Fruit fly (Drosophila melanogaster) whole organism, embryonic: ENCODE results near the gene CG14720.
A peak's percentile ranks its signal among the peaks of the same experiment; 100 is the strongest.

Experiments used
- Bgb ChIP-seq: fragments of 200-800 bp; sonication (Bioruptor generic); IDR thresholded peaks from 2 replicates; pipeline ENCODE4 v1.3.6; 2022; ENCODE audit warnings: missing biosample characterization, missing genetic modification characterization; ENCODE audit not compliant: partially characterized antibody
- CG10147 ChIP-seq: fragments of 200-800 bp; sonication (Bioruptor generic); optimal IDR thresholded peaks from 2 replicates; lab custom pipeline; 2019; ENCODE audit warnings: missing biosample characterization, mild to moderate bottlenecking, missing genetic modification characterization, moderate library complexity
- CG10209 ChIP-seq: fragments of 200-800 bp; sonication (Bioruptor generic); optimal IDR thresholded peaks from 3 replicates; lab custom pipeline; 2017; ENCODE audit warnings: missing biosample characterization, mild to moderate bottlenecking, missing genetic modification characterization, missing genetic modification reagents
- CG11093 ChIP-seq: fragments of 200-800 bp; sonication (Bioruptor generic); IDR thresholded peaks from 3 replicates; pipeline ENCODE4 v1.3.6; 2022; ENCODE audit warnings: missing biosample characterization, missing genetic modification characterization
- CG13424 ChIP-seq: fragments of 200-800 bp; sonication (Bioruptor generic); optimal IDR thresholded peaks from 2 replicates; lab custom pipeline; 2019; ENCODE audit warnings: missing biosample characterization, mild to moderate bottlenecking, missing genetic modification characterization, moderate library complexity
- CG14965 ChIP-seq: fragments of 200-800 bp; sonication (Bioruptor generic); optimal IDR thresholded peaks from 2 replicates; lab custom pipeline; 2016; ENCODE audit warnings: missing biosample characterization, missing genetic modification characterization, borderline replicate concordance
- CG1529 ChIP-seq: fragments of 200-800 bp; sonication (Bioruptor generic); optimal IDR thresholded peaks from 3 replicates; lab custom pipeline; 2018; ENCODE audit warnings: missing biosample characterization, missing genetic modification characterization
- CG18764 ChIP-seq: fragments of 200-800 bp; sonication (Bioruptor generic); optimal IDR thresholded peaks from 3 replicates; lab custom pipeline; 2016; ENCODE audit warnings: missing biosample characterization, missing genetic modification characterization
- CG2116 ChIP-seq: fragments of 200-800 bp; sonication (Bioruptor generic); optimal IDR thresholded peaks from 3 replicates; lab custom pipeline; 2018; ENCODE audit warnings: missing biosample characterization, mild to moderate bottlenecking, missing genetic modification characterization
- CG31224 ChIP-seq: fragments of 200-800 bp; sonication (Bioruptor generic); IDR thresholded peaks from 2 replicates; pipeline ENCODE4 v1.3.6; 2022; ENCODE audit warnings: missing biosample characterization, missing genetic modification characterization
- CG5245 ChIP-seq: fragments of 200-800 bp; sonication (Bioruptor generic); optimal IDR thresholded peaks from 3 replicates; lab custom pipeline; 2016; ENCODE audit warnings: missing biosample characterization, missing genetic modification characterization
- CG8359 ChIP-seq: fragments of 200-800 bp; sonication (Bioruptor generic); optimal IDR thresholded peaks from 2 replicates; lab custom pipeline; 2017; ENCODE audit warnings: missing biosample characterization, mild to moderate bottlenecking, missing genetic modification characterization, borderline replicate concordance
- CG8388 ChIP-seq: fragments of 200-800 bp; sonication (Bioruptor generic); optimal IDR thresholded peaks from 2 replicates; lab custom pipeline; 2019; ENCODE audit warnings: missing biosample characterization, mild to moderate bottlenecking, missing genetic modification characterization, moderate library complexity
- CG9727 ChIP-seq: fragments of 200-800 bp; sonication (Bioruptor generic); optimal IDR thresholded peaks from 3 replicates; lab custom pipeline; 2017; ENCODE audit warnings: missing biosample characterization, mild to moderate bottlenecking, missing genetic modification characterization
- CG9797 ChIP-seq: fragments of 200-800 bp; sonication (Bioruptor generic); optimal IDR thresholded peaks from 3 replicates; lab custom pipeline; 2018; ENCODE audit warnings: missing biosample characterization, mild to moderate bottlenecking, missing genetic modification characterization
- Dad ChIP-seq: fragments of 200-800 bp; sonication (Bioruptor generic); optimal IDR thresholded peaks from 3 replicates; lab custom pipeline; 2016; ENCODE audit warnings: missing biosample characterization, missing genetic modification characterization
- Ets97D ChIP-seq: fragments of 200-800 bp; sonication (Bioruptor generic); optimal IDR thresholded peaks from 3 replicates; lab custom pipeline; 2016; ENCODE audit warnings: missing biosample characterization, missing genetic modification characterization
- Gug ChIP-seq: fragments of 200-800 bp; sonication (Bioruptor generic); IDR thresholded peaks from 4 replicates; pipeline ENCODE4 v1.3.6; 2022; ENCODE audit warnings: missing biosample characterization, missing genetic modification characterization
- HLHmδ ChIP-seq: fragments of 200-800 bp; sonication (Bioruptor generic); optimal IDR thresholded peaks from 2 replicates; lab custom pipeline; 2018; ENCODE audit warnings: missing biosample characterization, mild to moderate bottlenecking, missing genetic modification characterization, moderate library complexity
- HmgZ ChIP-seq: fragments of 200-800 bp; sonication (Bioruptor generic); optimal IDR thresholded peaks from 2 replicates; lab custom pipeline; 2018; ENCODE audit warnings: missing biosample characterization, mild to moderate bottlenecking, missing genetic modification characterization
- Lhr ChIP-seq: fragments of 200-800 bp; sonication (Bioruptor generic); optimal IDR thresholded peaks from 3 replicates; lab custom pipeline; 2017; ENCODE audit warnings: mild to moderate bottlenecking, missing biosample characterization, missing genetic modification reagents, missing genetic modification characterization
- Nf-YC ChIP-seq: fragments of 200-800 bp; optimal IDR thresholded peaks from 3 replicates; lab custom pipeline; 2019; ENCODE audit warnings: missing biosample characterization, mild to moderate bottlenecking, missing genetic modification characterization, moderate library complexity
- Trl ChIP-seq, 3 experiments: fragments of >200 bp in 2 of 3; fragments of 200-800 bp in 1 of 3; sonication (Bioruptor generic) in 1 of 3; optimal IDR thresholded peaks; 2 replicates in 1 of 3; 3 replicates in 2 of 3; lab custom pipeline; 2016 to 2017; ENCODE audit warnings: missing biosample characterization in 1 of 3, missing genetic modification characterization in 1 of 3
- YL-1 ChIP-seq: fragments of 200-800 bp; sonication (Bioruptor generic); optimal IDR thresholded peaks from 3 replicates; lab custom pipeline; 2017; ENCODE audit warnings: missing biosample characterization, mild to moderate bottlenecking, missing genetic modification characterization
- ab ChIP-seq: fragments of 200-800 bp; sonication (Bioruptor generic); optimal IDR thresholded peaks from 2 replicates; lab custom pipeline; 2016; ENCODE audit warnings: missing biosample characterization, missing genetic modification characterization
- amos ChIP-seq: fragments of 200-800 bp; sonication (Bioruptor generic); IDR thresholded peaks from 2 replicates; pipeline ENCODE4 v1.3.6; 2022; ENCODE audit warnings: missing biosample characterization, missing genetic modification characterization; ENCODE audit not compliant: partially characterized antibody
- ash1 ChIP-seq: fragments of 200-800 bp; sonication (Bioruptor generic); optimal IDR thresholded peaks from 2 replicates; lab custom pipeline; 2018; ENCODE audit warnings: missing biosample characterization, mild to moderate bottlenecking, missing genetic modification characterization
- caup ChIP-seq: fragments of 200-800 bp; sonication (Bioruptor generic); optimal IDR thresholded peaks from 3 replicates; lab custom pipeline; 2017; ENCODE audit warnings: missing biosample characterization, mild to moderate bottlenecking, missing genetic modification characterization, moderate library complexity; ENCODE audit not compliant: severe bottlenecking
- gce ChIP-seq: fragments of 200-800 bp; sonication (Bioruptor generic); IDR thresholded peaks from 3 replicates; pipeline ENCODE4 v1.3.6; 2022; ENCODE audit warnings: missing biosample characterization, missing genetic modification characterization
- grau ChIP-seq: fragments of 200-800 bp; optimal IDR thresholded peaks from 3 replicates; lab custom pipeline; 2019; ENCODE audit warnings: missing biosample characterization, mild to moderate bottlenecking, missing genetic modification characterization, moderate library complexity
- gsb-n ChIP-seq: fragments of 200-800 bp; sonication (Bioruptor generic); optimal IDR thresholded peaks from 3 replicates; lab custom pipeline; 2018; ENCODE audit warnings: missing biosample characterization, mild to moderate bottlenecking, missing genetic modification characterization
- hb ChIP-seq: fragments of 200-800 bp; sonication (Bioruptor generic); IDR thresholded peaks from 3 replicates; pipeline ENCODE4 v1.3.6; 2022; ENCODE audit warnings: missing biosample characterization, missing genetic modification characterization; ENCODE audit not compliant: partially characterized antibody
- her ChIP-seq: fragments of 200-800 bp; sonication (Bioruptor generic); optimal IDR thresholded peaks from 2 replicates; lab custom pipeline; 2016; ENCODE audit warnings: missing biosample characterization, missing genetic modification characterization
- jigr1 ChIP-seq: fragments of 200-800 bp; sonication (Bioruptor generic); IDR thresholded peaks from 3 replicates; pipeline ENCODE4 v1.3.6; 2022; ENCODE audit warnings: missing biosample characterization, missing genetic modification characterization
- kay ChIP-seq: fragments of 200-800 bp; sonication (Bioruptor generic); optimal IDR thresholded peaks from 2 replicates; lab custom pipeline; 2016; ENCODE audit warnings: missing biosample characterization, missing genetic modification characterization
- klu ChIP-seq: fragments of 200-800 bp; sonication (Bioruptor generic); IDR thresholded peaks from 2 replicates; pipeline ENCODE4 v1.3.6; 2022; ENCODE audit warnings: missing biosample characterization, missing genetic modification characterization
- lmd ChIP-seq: fragments of 200-800 bp; sonication (Bioruptor generic); IDR thresholded peaks from 2 replicates; pipeline ENCODE4 v1.3.6; 2022; ENCODE audit warnings: missing biosample characterization, missing genetic modification characterization
- mam ChIP-seq: fragments of 200-800 bp; sonication (Bioruptor generic); optimal IDR thresholded peaks from 3 replicates; lab custom pipeline; 2016; ENCODE audit warnings: missing biosample characterization, missing genetic modification characterization
- nerfin-1 ChIP-seq: fragments of 200-800 bp; sonication (Bioruptor generic); optimal IDR thresholded peaks from 3 replicates; lab custom pipeline; 2019; ENCODE audit warnings: missing biosample characterization, mild to moderate bottlenecking, missing genetic modification characterization, moderate library complexity
- org-1 ChIP-seq: fragments of 200-800 bp; sonication (Bioruptor generic); optimal IDR thresholded peaks from 2 replicates; lab custom pipeline; 2017; ENCODE audit warnings: missing biosample characterization, missing genetic modification characterization
- pros ChIP-seq: fragments of 200-800 bp; sonication (Bioruptor generic); optimal IDR thresholded peaks from 3 replicates; lab custom pipeline; 2019; ENCODE audit warnings: missing biosample characterization, mild to moderate bottlenecking, missing genetic modification characterization, moderate library complexity
- ranshi ChIP-seq: fragments of 200-800 bp; sonication (Bioruptor generic); IDR thresholded peaks from 2 replicates; pipeline ENCODE4 v1.3.6; 2022; ENCODE audit warnings: missing biosample characterization, missing genetic modification characterization
- sens-2 ChIP-seq: fragments of 200-800 bp; sonication (Bioruptor generic); IDR thresholded peaks from 2 replicates; pipeline ENCODE4 v1.3.6; 2022; ENCODE audit warnings: missing biosample characterization, missing genetic modification characterization
- shn ChIP-seq: fragments of 200-800 bp; sonication (Bioruptor generic); optimal IDR thresholded peaks from 3 replicates; lab custom pipeline; 2016; ENCODE audit warnings: missing biosample characterization, missing genetic modification characterization
- stc ChIP-seq: fragments of 200-800 bp; sonication (Bioruptor generic); IDR thresholded peaks from 2 replicates; pipeline ENCODE4 v1.3.6; 2022; ENCODE audit warnings: missing biosample characterization, missing genetic modification characterization
- trh ChIP-seq: fragments of 200-800 bp; sonication (Bioruptor generic); optimal IDR thresholded peaks from 2 replicates; lab custom pipeline; 2016; ENCODE audit warnings: missing biosample characterization, missing genetic modification characterization
- usp ChIP-seq: fragments of >200 bp; optimal IDR thresholded peaks from 2 replicates; lab custom pipeline; 2017; ENCODE audit warnings: missing biosample characterization, missing genetic modification characterization
- zfh1 ChIP-seq: fragments of 200-800 bp; sonication (Bioruptor generic); IDR thresholded peaks from 3 replicates; pipeline ENCODE4 v1.3.6; 2022; ENCODE audit warnings: missing biosample characterization, missing genetic modification characterization

The CG14720 gene

dm6 chr3R:11749297-11750293 is 38.1 kb downstream of the CG14720 start, which contains the start of gene CG6923 (continued):
- TF ChIP-seq kay (GFP tag; lab: Kevin White, UChicago) (no peak), CG31224 (GFP tag; lab: Robert Waterston, UW) (no peak), nerfin-1 (tag; lab: Kevin White, UChicago) (no peak), sens-2 (GFP tag; lab: Robert Waterston, UW) (no peak), CG18764 (GFP tag; lab: Kevin White, UChicago) (no peak), CG9727 (GFP tag; lab: Kevin White, UChicago) (no peak), CG10209 (no peak), mam (peak; percentile 20), lmd (no peak), YL-1 (peak; percentile 4), Trl (optimal IDR thresholded peaks at IDR 0.05; lab: Kevin White, UChicago) (no peak), Trl (GFP tag; optimal IDR thresholded peaks at IDR 0.05; lab: Kevin White, UChicago) (no peak), pros (GFP tag; lab: Kevin White, UChicago) (no peak), shn (GFP tag; lab: Kevin White, UChicago) (no peak), trh (GFP tag; lab: Kevin White, UChicago) (no peak), jigr1 (GFP tag; lab: Robert Waterston, UW) (no peak), caup (GFP tag; lab: Kevin White, UChicago) (no peak), zfh1 (GFP tag; lab: Robert Waterston, UW) (no peak), Ets97D (peak; percentile 59), gce (GFP tag; lab: Robert Waterston, UW) (no peak), CG5245 (no peak), HmgZ (tag; lab: Kevin White, UChicago) (peak; percentile 45), CG8388 (no peak), CG1529 (no peak), CG10147 (GFP tag; lab: Kevin White, UChicago) (no peak), amos (peak; percentile 93), CG2116 (GFP tag; lab: Kevin White, UChicago) (peak; percentile 19), ash1 (no peak), stc (GFP tag; lab: Robert Waterston, UW) (no peak), CG13424 (tag; lab: Kevin White, UChicago) (no peak), klu (GFP tag; lab: Robert Waterston, UW) (no peak), ranshi (GFP tag; lab: Robert Waterston, UW) (no peak), CG8359 (no peak), CG9797 (GFP tag; lab: Kevin White, UChicago) (peak; percentile 76), CG11093 (no peak), hb (GFP tag; lab: Robert Waterston, UW) (peak; percentile 87), grau (no peak), Bgb (peak; percentile 92), gsb-n (tag; lab: Kevin White, UChicago) (no peak), Dad (no peak), org-1 (GFP tag; lab: Kevin White, UChicago) (no peak), her (GFP tag; lab: Kevin White, UChicago) (no peak), Nf-YC (peak; percentile 90), Lhr (peak; percentile 24), CG14965 (GFP tag; lab: Kevin White, UChicago) (no peak), ab (GFP tag; lab: Kevin White, UChicago) (no peak), HLHmδ (GFP tag; lab: Kevin White, UChicago) (no peak), Gug (GFP tag; lab: Robert Waterston, UW) (no peak), usp (GFP tag; lab: Kevin White, UChicago) (no peak)
